Fruit fly (Drosophila melanogaster) whole organism, embryonic: Measurements from ENCODE around the gene CG43210.

Experiments
- Antp ChIP-seq: fragments of 200-800 bp; sonication (Bioruptor generic); optimal IDR thresholded peaks from 3 replicates; lab custom pipeline; 2016; ENCODE audit warnings: missing biosample characterization, missing genetic modification characterization
- CG10147 ChIP-seq: fragments of 200-800 bp; sonication (Bioruptor generic); optimal IDR thresholded peaks from 2 replicates; lab custom pipeline; 2019; ENCODE audit warnings: missing biosample characterization, mild to moderate bottlenecking, missing genetic modification characterization, moderate library complexity
- CG1024 ChIP-seq: fragments of 200-800 bp; sonication (Bioruptor generic); IDR thresholded peaks from 2 replicates; pipeline ENCODE4 v1.3.6; 2022; ENCODE audit warnings: missing biosample characterization, missing genetic modification characterization
- CG11247 ChIP-seq: fragments of 200-800 bp; sonication (Bioruptor generic); IDR thresholded peaks from 2 replicates; pipeline ENCODE4 v1.3.6; 2022; ENCODE audit warnings: missing biosample characterization, missing genetic modification characterization
- CG12219 ChIP-seq: fragments of 200-800 bp; sonication (Bioruptor generic); optimal IDR thresholded peaks from 3 replicates; lab custom pipeline; 2018; ENCODE audit warnings: missing biosample characterization, mild to moderate bottlenecking, missing genetic modification characterization
- CG14441 ChIP-seq: fragments of 200-800 bp; sonication (Bioruptor generic); IDR thresholded peaks from 2 replicates; pipeline ENCODE4 v1.3.6; 2022; ENCODE audit warnings: missing biosample characterization, missing genetic modification characterization
- CG15269 ChIP-seq: fragments of 200-800 bp; sonication (Bioruptor generic); optimal IDR thresholded peaks from 2 replicates; lab custom pipeline; 2018; ENCODE audit warnings: missing biosample characterization, mild to moderate bottlenecking, missing genetic modification characterization, moderate library complexity
- CG18011 ChIP-seq: fragments of 200-800 bp; sonication (Bioruptor generic); optimal IDR thresholded peaks from 2 replicates; lab custom pipeline; 2017; ENCODE audit warnings: missing biosample characterization, missing genetic modification characterization, mild to moderate bottlenecking, moderate library complexity, missing genotype
- CG18764 ChIP-seq: fragments of 200-800 bp; sonication (Bioruptor generic); optimal IDR thresholded peaks from 3 replicates; lab custom pipeline; 2016; ENCODE audit warnings: missing biosample characterization, missing genetic modification characterization
- CG33557 ChIP-seq: fragments of 200-800 bp; sonication (Bioruptor generic); optimal IDR thresholded peaks from 2 replicates; lab custom pipeline; 2019; ENCODE audit warnings: missing biosample characterization, mild to moderate bottlenecking, missing genetic modification characterization, moderate library complexity
- CG34422 ChIP-seq: fragments of 200-800 bp; sonication (Bioruptor generic); IDR thresholded peaks from 3 replicates; pipeline ENCODE4 v1.3.6; 2022; ENCODE audit warnings: missing biosample characterization, missing genetic modification characterization
- CG42726 ChIP-seq: fragments of 200-800 bp; sonication (Bioruptor generic); IDR thresholded peaks from 2 replicates; pipeline ENCODE4 v1.3.6; 2022; ENCODE audit warnings: missing biosample characterization, missing genetic modification characterization; ENCODE audit not compliant: partially characterized antibody
- CG4360 ChIP-seq: fragments of 200-800 bp; sonication (Bioruptor generic); IDR thresholded peaks from 2 replicates; pipeline ENCODE4 v1.3.6; 2022; ENCODE audit warnings: missing biosample characterization, missing genetic modification characterization
- CG5245 ChIP-seq: fragments of 200-800 bp; sonication (Bioruptor generic); optimal IDR thresholded peaks from 3 replicates; lab custom pipeline; 2016; ENCODE audit warnings: missing biosample characterization, missing genetic modification characterization
- CG7357 ChIP-seq: fragments of 200-800 bp; sonication (Bioruptor generic); IDR thresholded peaks from 3 replicates; pipeline ENCODE4 v1.3.6; 2022; ENCODE audit warnings: missing biosample characterization, missing genetic modification characterization
- CG8388 ChIP-seq: fragments of 200-800 bp; sonication (Bioruptor generic); optimal IDR thresholded peaks from 2 replicates; lab custom pipeline; 2019; ENCODE audit warnings: missing biosample characterization, mild to moderate bottlenecking, missing genetic modification characterization, moderate library complexity
- CTCF ChIP-seq: fragments of 200-800 bp; sonication (Bioruptor generic); optimal IDR thresholded peaks from 2 replicates; lab custom pipeline; 2017; ENCODE audit warnings: missing biosample characterization, mild to moderate bottlenecking, missing genetic modification characterization, moderate library complexity
- D19B ChIP-seq: fragments of 200-800 bp; sonication (Bioruptor generic); optimal IDR thresholded peaks from 2 replicates; lab custom pipeline; 2017; ENCODE audit warnings: missing biosample characterization, mild to moderate bottlenecking, missing genetic modification characterization
- Dip3 ChIP-seq: fragments of 200-800 bp; sonication (Bioruptor generic); optimal IDR thresholded peaks from 3 replicates; lab custom pipeline; 2016; ENCODE audit warnings: missing biosample characterization, missing genetic modification characterization
- Ets65A ChIP-seq: fragments of 200-800 bp; sonication (Bioruptor generic); peaks from one replicate; lab custom pipeline; 2016; ENCODE audit warnings: missing biosample characterization, missing genetic modification characterization
- Gsc ChIP-seq: fragments of 200-800 bp; sonication (Bioruptor generic); IDR thresholded peaks from 2 replicates; pipeline ENCODE4 v1.3.6; 2022; ENCODE audit warnings: missing biosample characterization, missing genetic modification characterization
- H2.0 ChIP-seq: fragments of 200-800 bp; sonication (Bioruptor generic); IDR thresholded peaks from 2 replicates; pipeline ENCODE4 v1.3.6; 2022; ENCODE audit warnings: missing biosample characterization, missing genetic modification characterization
- MTF-1 ChIP-seq: fragments of 200-800 bp; sonication (Bioruptor generic); optimal IDR thresholded peaks from 2 replicates; lab custom pipeline; 2018; ENCODE audit warnings: missing biosample characterization, mild to moderate bottlenecking, missing genetic modification characterization, borderline replicate concordance
- Optix ChIP-seq: fragments of 200-800 bp; sonication (Bioruptor generic); IDR thresholded peaks from 3 replicates; pipeline ENCODE4 v1.3.6; 2022; ENCODE audit warnings: missing biosample characterization, missing genetic modification characterization
- Poxn ChIP-seq: fragments of 200-800 bp; sonication (Bioruptor generic); IDR thresholded peaks from 2 replicates; pipeline ENCODE4 v1.3.6; 2022; ENCODE audit warnings: missing biosample characterization, missing genetic modification characterization
- Ravus ChIP-seq: fragments of 200-800 bp; sonication (Bioruptor generic); IDR thresholded peaks from 2 replicates; pipeline ENCODE4 v1.3.6; 2022; ENCODE audit warnings: missing biosample characterization, missing genetic modification characterization
- Rx ChIP-seq: fragments of 200-800 bp; sonication (Bioruptor generic); IDR thresholded peaks from 2 replicates; pipeline ENCODE4 v1.3.6; 2022; ENCODE audit warnings: missing biosample characterization, missing genetic modification characterization
- Sox100B ChIP-seq: fragments of 200-800 bp; sonication (Bioruptor generic); optimal IDR thresholded peaks from 3 replicates; lab custom pipeline; 2018; ENCODE audit warnings: missing biosample characterization, mild to moderate bottlenecking, missing genetic modification characterization
- amos ChIP-seq: fragments of 200-800 bp; sonication (Bioruptor generic); IDR thresholded peaks from 2 replicates; pipeline ENCODE4 v1.3.6; 2022; ENCODE audit warnings: missing biosample characterization, missing genetic modification characterization; ENCODE audit not compliant: partially characterized antibody
- bigmax ChIP-seq: fragments of 200-800 bp; sonication (Bioruptor generic); optimal IDR thresholded peaks from 2 replicates; lab custom pipeline; 2018; ENCODE audit warnings: missing biosample characterization, mild to moderate bottlenecking, missing genetic modification characterization
- cas ChIP-seq: fragments of 200-800 bp; sonication (Bioruptor generic); IDR thresholded peaks from 2 replicates; pipeline ENCODE4 v1.3.6; 2022; ENCODE audit warnings: missing biosample characterization, missing genetic modification characterization
- dan ChIP-seq: fragments of 200-800 bp; sonication (Bioruptor generic); IDR thresholded peaks from 2 replicates; pipeline ENCODE4 v1.3.6; 2022; ENCODE audit warnings: missing biosample characterization, missing genetic modification characterization
- emc ChIP-seq: fragments of 200-800 bp; sonication (Bioruptor generic); optimal IDR thresholded peaks from 2 replicates; lab custom pipeline; 2016; ENCODE audit warnings: missing biosample characterization, missing genetic modification characterization
- en ChIP-seq: fragments of 200-800 bp; sonication (Bioruptor generic); optimal IDR thresholded peaks from 2 replicates; lab custom pipeline; 2016; ENCODE audit warnings: missing biosample characterization, missing genetic modification characterization
- fd3F ChIP-seq: fragments of 200-800 bp; sonication (Bioruptor generic); optimal IDR thresholded peaks from 2 replicates; lab custom pipeline; 2018; ENCODE audit warnings: missing biosample characterization, mild to moderate bottlenecking, missing genetic modification characterization, moderate library complexity
- gcm ChIP-seq: fragments of 200-800 bp; sonication (Bioruptor generic); optimal IDR thresholded peaks from 2 replicates; lab custom pipeline; 2019; ENCODE audit warnings: missing biosample characterization, mild to moderate bottlenecking, missing genetic modification characterization, moderate library complexity
- hb ChIP-seq: fragments of 200-800 bp; sonication (Bioruptor generic); IDR thresholded peaks from 3 replicates; pipeline ENCODE4 v1.3.6; 2022; ENCODE audit warnings: missing biosample characterization, missing genetic modification characterization; ENCODE audit not compliant: partially characterized antibody
- hbn ChIP-seq: fragments of 200-800 bp; sonication (Bioruptor generic); IDR thresholded peaks from 2 replicates; pipeline ENCODE4 v1.3.6; 2022; ENCODE audit warnings: missing biosample characterization, missing genetic modification characterization; ENCODE audit not compliant: partially characterized antibody
- her ChIP-seq: fragments of 200-800 bp; sonication (Bioruptor generic); optimal IDR thresholded peaks from 2 replicates; lab custom pipeline; 2016; ENCODE audit warnings: missing biosample characterization, missing genetic modification characterization
- kah ChIP-seq: fragments of 200-800 bp; sonication (Bioruptor generic); optimal IDR thresholded peaks from 2 replicates; lab custom pipeline; 2018; ENCODE audit warnings: missing biosample characterization, mild to moderate bottlenecking, missing genetic modification characterization
- mam ChIP-seq: fragments of 200-800 bp; sonication (Bioruptor generic); optimal IDR thresholded peaks from 3 replicates; lab custom pipeline; 2016; ENCODE audit warnings: missing biosample characterization, missing genetic modification characterization
- onecut ChIP-seq: fragments of 200-800 bp; sonication (Bioruptor generic); IDR thresholded peaks from 2 replicates; pipeline ENCODE4 v1.3.6; 2022; ENCODE audit warnings: missing biosample characterization, missing genetic modification characterization
- p53 ChIP-seq: fragments of 200-800 bp; sonication (Bioruptor generic); optimal IDR thresholded peaks from 2 replicates; lab custom pipeline; 2016; ENCODE audit warnings: missing biosample characterization, missing genetic modification characterization
- pb ChIP-seq: fragments of 200-800 bp; sonication (Bioruptor generic); optimal IDR thresholded peaks from 3 replicates; lab custom pipeline; 2016; ENCODE audit warnings: missing biosample characterization, missing genetic modification characterization
- pros ChIP-seq: fragments of 200-800 bp; sonication (Bioruptor generic); optimal IDR thresholded peaks from 3 replicates; lab custom pipeline; 2019; ENCODE audit warnings: missing biosample characterization, mild to moderate bottlenecking, missing genetic modification characterization, moderate library complexity
- repo ChIP-seq: fragments of 200-800 bp; sonication (Bioruptor generic); optimal IDR thresholded peaks from 2 replicates; lab custom pipeline; 2016; ENCODE audit warnings: missing biosample characterization, missing genetic modification characterization
- sima ChIP-seq: fragments of 200-800 bp; sonication (Bioruptor generic); optimal IDR thresholded peaks from 2 replicates; lab custom pipeline; 2016; ENCODE audit warnings: missing biosample characterization, missing genetic modification characterization
- tll ChIP-seq, 2 experiments: fragments of 200-800 bp in 1 of 2; fragments of >200 bp in 1 of 2; sonication (Bioruptor generic) in 1 of 2; optimal IDR thresholded peaks; 2 replicates each; lab custom pipeline; 2017 to 2019; ENCODE audit warnings: missing biosample characterization in 2 of 2, missing genetic modification characterization in 2 of 2, mild to moderate bottlenecking in 1 of 2, moderate library complexity in 1 of 2
- toy ChIP-seq: fragments of 200-800 bp; sonication (Bioruptor generic); IDR thresholded peaks from 2 replicates; pipeline ENCODE4 v1.3.6; 2022; ENCODE audit warnings: missing biosample characterization, missing genetic modification characterization
- vnd ChIP-seq: fragments of 200-800 bp; sonication (Bioruptor generic); IDR thresholded peaks from 3 replicates; pipeline ENCODE4 v1.3.6; 2022; ENCODE audit warnings: missing biosample characterization, missing genetic modification characterization; ENCODE audit not compliant: partially characterized antibody

The CG43210 gene

DNA sequence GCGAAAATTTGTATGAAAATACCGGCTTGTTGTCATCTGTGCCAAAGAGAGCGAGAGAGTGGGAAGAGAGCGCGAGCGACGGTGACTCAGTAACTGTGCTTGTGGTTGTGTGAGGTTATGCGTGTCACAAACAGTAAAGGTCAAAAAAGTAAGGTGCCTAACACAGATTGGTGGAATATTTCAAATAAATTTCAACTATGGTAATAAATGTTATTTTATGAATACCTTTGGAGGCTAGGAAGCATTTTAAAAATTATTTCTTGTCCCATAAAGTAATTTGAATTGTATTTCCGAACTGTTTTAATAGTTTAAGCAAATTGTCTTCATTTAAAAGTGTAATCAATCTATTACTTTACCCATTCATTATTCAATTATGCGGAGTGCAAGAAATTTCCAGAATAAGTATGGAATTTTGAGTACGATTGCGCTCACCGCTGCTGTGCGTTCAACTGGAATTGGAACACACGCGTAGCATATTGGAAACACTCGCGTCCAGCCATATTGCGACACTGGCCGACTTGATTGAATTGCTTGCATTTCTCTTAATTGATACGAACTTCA lies 8.8 kb upstream of the CG43210 start (continued):
- peak; percentile 67 for TF ChIP-seq sima (GFP tag; lab: Kevin White, UChicago)
- peak; percentile 65 for TF ChIP-seq Gsc
- peak; percentile 82 for TF ChIP-seq CG5245 (GFP tag; lab: Kevin White, UChicago)
- TF ChIP-seq hb (GFP tag; lab: Robert Waterston, UW), result no peak
- TF ChIP-seq CG10147 (GFP tag; lab: Kevin White, UChicago), result peak; percentile 93
- peak; percentile 63 for TF ChIP-seq kah (GFP tag; lab: Kevin White, UChicago)
- peak; percentile 67 for TF ChIP-seq Poxn (GFP tag; lab: Robert Waterston, UW)
- TF ChIP-seq CG14441 (GFP tag; lab: Robert Waterston, UW), result peak; percentile 86
- no peak for TF ChIP-seq hbn (GFP tag; lab: Robert Waterston, UW)
- no peak for TF ChIP-seq dan (GFP tag; lab: Robert Waterston, UW)
- TF ChIP-seq repo (GFP tag; lab: Kevin White, UChicago), result peak; percentile 76
- TF ChIP-seq CG7357 (GFP tag; lab: Robert Waterston, UW), result peak; percentile 84
- peak; percentile 80 for TF ChIP-seq pb
- peak; percentile 51; the same call in 1 of the 2 replicates for TF ChIP-seq CG1024 (GFP tag; lab: Robert Waterston, UW)
- TF ChIP-seq bigmax (GFP tag; lab: Kevin White, UChicago), result peak; percentile 20
- TF ChIP-seq Ravus (GFP tag; lab: Robert Waterston, UW), result peak; percentile 73
- peak; percentile 86 for TF ChIP-seq CG34422
- TF ChIP-seq Ets65A (GFP tag; lab: Kevin White, UChicago), result peak; percentile 95
- TF ChIP-seq Rx (GFP tag; lab: Robert Waterston, UW), result peak; percentile 84
- peak; percentile 63 for TF ChIP-seq CTCF (GFP tag; lab: Kevin White, UChicago)
- peak; percentile 93 for TF ChIP-seq mam (GFP tag; lab: Kevin White, UChicago)
- peak; percentile 56 for TF ChIP-seq MTF-1
- peak; percentile 96 for TF ChIP-seq CG15269 (tag; lab: Kevin White, UChicago)
- TF ChIP-seq D19B, result peak; percentile 84
- no peak for TF ChIP-seq amos
- TF ChIP-seq gcm (GFP tag; lab: Kevin White, UChicago), result peak; percentile 94
- peak; percentile 37; the same call in 1 of the 2 replicates for TF ChIP-seq CG4360 (GFP tag; lab: Robert Waterston, UW)
- TF ChIP-seq en (GFP tag; lab: Kevin White, UChicago), result peak; percentile 90
- TF ChIP-seq Sox100B (GFP tag; lab: Kevin White, UChicago), result peak; percentile 94
- peak; percentile 93 for TF ChIP-seq CG8388 (GFP tag; lab: Kevin White, UChicago)
- peak; percentile 83 for TF ChIP-seq Antp (GFP tag; lab: Kevin White, UChicago)
- TF ChIP-seq her (GFP tag; lab: Kevin White, UChicago), result peak; percentile 73
- peak; percentile 86 for TF ChIP-seq CG18764
- peak; percentile 54 for TF ChIP-seq emc (GFP tag; lab: Kevin White, UChicago)
- TF ChIP-seq toy (GFP tag; lab: Robert Waterston, UW), result peak; percentile 73; the same call in 1 of the 2 replicates
- TF ChIP-seq CG11247, result peak; percentile 80
- TF ChIP-seq CG42726 (GFP tag; lab: Robert Waterston, UW), result no peak
- TF ChIP-seq Dip3 (GFP tag; lab: Kevin White, UChicago), result peak; percentile 95
- no peak for TF ChIP-seq vnd (GFP tag; lab: Robert Waterston, UW)
- TF ChIP-seq onecut (GFP tag; lab: Robert Waterston, UW), result peak; percentile 72
- TF ChIP-seq CG18011 (GFP tag; lab: Kevin White, UChicago), result peak; percentile 84
- peak; percentile 88 for TF ChIP-seq H2.0 (GFP tag; lab: Robert Waterston, UW)
- TF ChIP-seq cas (GFP tag; lab: Robert Waterston, UW), result peak; percentile 76; the same call in 1 of the 2 replicates
- TF ChIP-seq p53 (GFP tag; lab: Kevin White, UChicago), result peak; percentile 54
- no peak for TF ChIP-seq pros (GFP tag; lab: Kevin White, UChicago)
- TF ChIP-seq fd3F (GFP tag; lab: Kevin White, UChicago), result peak; percentile 95
- TF ChIP-seq CG33557, result peak; percentile 89
- peak; percentile 95 for TF ChIP-seq CG12219 (GFP tag; lab: Kevin White, UChicago)
- TF ChIP-seq tll (GFP tag; optimal IDR thresholded peaks at IDR 0.05; lab: Kevin White, UChicago), result peak; percentile 1
- TF ChIP-seq Optix (GFP tag; lab: Robert Waterston, UW), result peak; percentile 56; the same call in 1 of the 3 replicates
